Fruit fly (Drosophila melanogaster): ENCODE measurements around the gene Ziz.

The Ziz gene

dm6 chr2L:7518896-7519295 is 22.8 kb upstream of the Ziz start (continued):
- TF ChIP-seq Bdp1 (GFP tag; optimal IDR thresholded peaks at IDR 0.05) (no peak), CG8924 (tag; optimal IDR thresholded peaks at IDR 0.05) (peak; percentile 27), repo (GFP tag; optimal IDR thresholded peaks at IDR 0.05) (no peak), HmgZ (tag; optimal IDR thresholded peaks at IDR 0.05) (no peak), BEAF-32 (GFP tag; optimal IDR thresholded peaks at IDR 0.05) (no peak), CG10267 (tag; optimal IDR thresholded peaks at IDR 0.05) (no peak), slbo (GFP tag; IDR thresholded peaks at IDR 0.05) (no peak), unpg (GFP tag; optimal IDR thresholded peaks at IDR 0.05) (peak; percentile 47), ranshi (GFP tag; IDR thresholded peaks at IDR 0.05) (no peak; the same call in 1 of the 2 replicates), Xbp1 (GFP tag; optimal IDR thresholded peaks at IDR 0.05) (no peak), CG6272 (GFP tag; IDR thresholded peaks at IDR 0.05) (no peak), Dll (GFP tag; IDR thresholded peaks at IDR 0.05; ENCODE audit: partially characterized antibody) (no peak), Tbp (GFP tag; optimal IDR thresholded peaks at IDR 0.05) (no peak), CG16815 (GFP tag; optimal IDR thresholded peaks at IDR 0.05) (no peak), Dfd (GFP tag; optimal IDR thresholded peaks at IDR 0.05) (no peak), Deaf1 (tag; optimal IDR thresholded peaks at IDR 0.05) (no peak), CG2889 (GFP tag; IDR thresholded peaks at IDR 0.05) (no peak), bowl (GFP tag; IDR thresholded peaks at IDR 0.05) (no peak), esg (GFP tag; conservative IDR thresholded peaks at IDR 0.05) (no peak), h (optimal IDR thresholded peaks at IDR 0.05) (no peak), CG13287 (GFP tag; IDR thresholded peaks at IDR 0.05; ENCODE audit: partially characterized antibody) (no peak), CG8478 (optimal IDR thresholded peaks at IDR 0.05) (no peak), CG4707 (GFP tag; optimal IDR thresholded peaks at IDR 0.05) (peak; percentile 15), sob (GFP tag; IDR thresholded peaks at IDR 0.05) (0 out of 2 replicates have a peak, but pooled peaks have one; percentile 40), hkb (optimal IDR thresholded peaks at IDR 0.05) (no peak), hkb (GFP tag; IDR thresholded peaks at IDR 0.05) (0 out of 2 replicates have a peak, but pooled peaks have one; percentile 8), cwo (GFP tag; optimal IDR thresholded peaks at IDR 0.05) (no peak), NK7.1 (GFP tag; optimal IDR thresholded peaks at IDR 0.05) (peak; percentile 16), Neu2 (GFP tag; optimal IDR thresholded peaks at IDR 0.05; ENCODE audit: borderline replicate concordance) (no peak), prd (optimal IDR thresholded peaks at IDR 0.05) (no peak), prd (GFP tag; IDR thresholded peaks at IDR 0.05) (no peak), CG14441 (GFP tag; IDR thresholded peaks at IDR 0.05) (no peak), CkIIα-i1 (GFP tag; IDR thresholded peaks at IDR 0.05) (no peak), al (GFP tag; IDR thresholded peaks at IDR 0.05) (no peak), Ada2b (GFP tag; IDR thresholded peaks at IDR 0.05) (no peak), E2f1 (GFP tag; IDR thresholded peaks at IDR 0.05) (no peak), CG15011 (GFP tag; optimal IDR thresholded peaks at IDR 0.05) (peak; percentile 41), CG11696 (GFP tag; IDR thresholded peaks at IDR 0.05) (no peak), Ptx1 (GFP tag; IDR thresholded peaks at IDR 0.05) (no peak), CG15601 (tag; optimal IDR thresholded peaks at IDR 0.05) (peak; percentile 65), CG10959 (GFP tag; IDR thresholded peaks at IDR 0.05) (no peak; the same call in 1 of the 2 replicates), Poxn (GFP tag; IDR thresholded peaks at IDR 0.05) (no peak), CG9932 (GFP tag; IDR thresholded peaks at IDR 0.05) (no peak), kni (GFP tag; optimal IDR thresholded peaks at IDR 0.05) (no peak), Eip74EF (GFP tag; optimal IDR thresholded peaks at IDR 0.05) (peak in 1 of 2 experiments; percentile 21), CG2199 (GFP tag; IDR thresholded peaks at IDR 0.05) (no peak), Med (GFP tag) (peak; percentile 30), Kr (GFP tag; optimal IDR thresholded peaks at IDR 0.05) (peak; percentile 55), NfI (GFP tag; optimal IDR thresholded peaks at IDR 0.05) (no peak), Mes4 (GFP tag; optimal IDR thresholded peaks at IDR 0.05) (no peak), Stat92E (GFP tag; optimal IDR thresholded peaks at IDR 0.05) (no peak), gcm2 (GFP tag; optimal IDR thresholded peaks at IDR 0.05) (no peak), CG12219 (GFP tag; optimal IDR thresholded peaks at IDR 0.05) (peak; percentile 46)

All from whole organism, embryonic.